Worm (Caenorhabditis elegans) whole organism, L4/young adult: ENCODE results near the gene asah-2.

Source experiments
- W03F9.2 ChIP-seq: fragments of 150-350 bp; optimal IDR thresholded peaks from 2 replicates; lab custom pipeline; 2014; ENCODE audit warnings: missing biosample characterization, missing genetic modification characterization
- dao-5 ChIP-seq: sonication (generic microtip); optimal IDR thresholded peaks from 2 replicates; lab custom pipeline; 2016; ENCODE audit warnings: missing genotype, missing genetic modification characterization, moderate library complexity, missing compliant biosample characterization
- him-1 ChIP-seq: sonication (generic microtip); optimal IDR thresholded peaks from 2 replicates; lab custom pipeline; 2016; ENCODE audit warnings: missing genotype, missing genetic modification reagents, missing genetic modification characterization, missing compliant biosample characterization

DNA sequence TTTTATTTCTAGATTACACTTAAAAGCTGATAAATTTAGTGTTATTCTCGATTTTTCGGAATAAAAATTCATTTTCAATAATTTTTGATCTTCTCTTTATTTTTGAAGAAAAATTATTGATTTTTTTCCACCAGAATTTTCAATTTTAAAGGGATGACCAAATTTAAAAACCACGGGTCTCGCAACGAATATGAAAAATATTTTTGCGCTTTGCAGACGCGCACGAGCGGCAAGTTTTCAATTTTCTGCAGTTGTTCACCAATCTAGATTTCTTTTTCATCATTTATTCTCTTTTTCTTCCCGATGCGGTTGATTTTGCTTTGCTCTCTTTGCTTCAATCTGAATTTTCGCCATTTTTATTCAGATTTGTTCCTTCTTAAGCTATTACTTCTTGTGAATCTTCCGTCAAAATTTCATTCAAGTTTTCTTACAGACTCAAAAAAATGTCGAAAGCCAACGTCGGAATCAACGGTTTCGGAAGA lies 31.5 kb downstream of the asah-2 start, which contains the start of gene gpd-4:
- no peak for TF ChIP-seq dao-5 (tag; lab: Kevin White, UChicago)
- TF ChIP-seq W03F9.2 (tag; lab: Kevin White, UChicago): no peak
- TF ChIP-seq him-1: no peak
